Worm (Caenorhabditis elegans) whole organism, late embryonic: ENCODE results near the gene gspd-1.

ENCODE experiments used
- F13H6.1 ChIP-seq: sonication (generic microtip); optimal IDR thresholded peaks from 2 replicates; lab custom pipeline; 2016; ENCODE audit warnings: missing genetic modification characterization, missing compliant biosample characterization
- K09A11.1 ChIP-seq: sonication (generic microtip); optimal IDR thresholded peaks from 2 replicates; lab custom pipeline; 2017; ENCODE audit warnings: antibody characterized with exemption, mild to moderate bottlenecking, missing genetic modification characterization, missing compliant biosample characterization; ENCODE audit not compliant: insufficient read depth
- ahr-1 ChIP-seq: sonication (generic microtip); optimal IDR thresholded peaks from 2 replicates; lab custom pipeline; 2016; ENCODE audit warnings: missing genetic modification characterization, missing compliant biosample characterization
- ceh-14 ChIP-seq: sonication (generic microtip); optimal IDR thresholded peaks from 2 replicates; lab custom pipeline; 2016; ENCODE audit warnings: missing genotype, missing genetic modification characterization, missing compliant biosample characterization
- ceh-2 ChIP-seq: sonication (generic microtip); optimal IDR thresholded peaks from 2 replicates; lab custom pipeline; 2016; ENCODE audit warnings: missing genotype, missing genetic modification characterization, missing compliant biosample characterization
- ceh-22 ChIP-seq: sonication (generic microtip); optimal IDR thresholded peaks from 2 replicates; lab custom pipeline; 2017; ENCODE audit warnings: missing biosample characterization, missing genetic modification characterization
- ceh-30 ChIP-seq: fragments of 150-350 bp; optimal IDR thresholded peaks from 2 replicates; lab custom pipeline; 2014; ENCODE audit warnings: missing biosample characterization, missing genetic modification characterization
- ceh-31 ChIP-seq: sonication (generic microtip); optimal IDR thresholded peaks from 2 replicates; lab custom pipeline; 2016; ENCODE audit warnings: missing genetic modification characterization, missing compliant biosample characterization
- ceh-34 ChIP-seq: sonication (generic microtip); optimal IDR thresholded peaks from 2 replicates; lab custom pipeline; 2016; ENCODE audit warnings: mild to moderate bottlenecking, missing genetic modification characterization, missing compliant biosample characterization
- ceh-45 ChIP-seq: fragments of 200-800 bp; sonication (Bioruptor generic); IDR thresholded peaks from 2 replicates; pipeline ENCODE4 v1.3.6; 2022; ENCODE audit warnings: missing genetic modification reagents, missing genetic modification characterization, missing compliant biosample characterization
- ceh-6 ChIP-seq: fragments of 200-800 bp; sonication (Bioruptor generic); optimal IDR thresholded peaks from 2 replicates; lab custom pipeline; 2018; ENCODE audit warnings: mild to moderate bottlenecking, missing genetic modification characterization, missing compliant biosample characterization
- ceh-9 ChIP-seq: sonication (generic microtip); optimal IDR thresholded peaks from 2 replicates; lab custom pipeline; 2016; ENCODE audit warnings: mild to moderate bottlenecking, missing genetic modification characterization, inconsistent platforms, missing compliant biosample characterization
- che-1 ChIP-seq: sonication (generic microtip); optimal IDR thresholded peaks from 2 replicates; lab custom pipeline; 2016; ENCODE audit warnings: mild to moderate bottlenecking, missing genetic modification characterization, missing compliant biosample characterization
- dve-1 ChIP-seq: sonication (generic microtip); optimal IDR thresholded peaks from 2 replicates; lab custom pipeline; 2017; ENCODE audit warnings: antibody characterized with exemption, mild to moderate bottlenecking, missing genetic modification characterization, missing compliant biosample characterization
- ets-4 ChIP-seq: sonication (generic microtip); optimal IDR thresholded peaks from 2 replicates; lab custom pipeline; 2016; ENCODE audit warnings: missing genetic modification characterization, missing compliant biosample characterization
- eyg-1 ChIP-seq: sonication (generic microtip); optimal IDR thresholded peaks from 2 replicates; lab custom pipeline; 2016; ENCODE audit warnings: missing genotype, missing genetic modification characterization, missing compliant biosample characterization
- fkh-10 ChIP-seq: fragments of 150-350 bp; optimal IDR thresholded peaks from 2 replicates; lab custom pipeline; 2014; ENCODE audit warnings: missing biosample characterization, missing genetic modification reagents, missing genetic modification characterization
- fkh-6 ChIP-seq: sonication (generic microtip); optimal IDR thresholded peaks from 2 replicates; lab custom pipeline; 2016; ENCODE audit warnings: missing genetic modification characterization, missing compliant biosample characterization
- gmeb-2 ChIP-seq: sonication (generic microtip); optimal IDR thresholded peaks from 2 replicates; lab custom pipeline; 2016; ENCODE audit warnings: missing genetic modification characterization, inconsistent platforms, missing compliant biosample characterization
- hlh-13 ChIP-seq: fragments of 200-800 bp; sonication (Bioruptor generic); optimal IDR thresholded peaks from 2 replicates; lab custom pipeline; 2018; ENCODE audit warnings: mild to moderate bottlenecking, missing genetic modification characterization, missing compliant biosample characterization
- hlh-15 ChIP-seq: sonication (generic microtip); optimal IDR thresholded peaks from 2 replicates; lab custom pipeline; 2016; ENCODE audit warnings: missing genetic modification characterization, missing compliant biosample characterization
- hlh-30 ChIP-seq: sonication (generic microtip); optimal IDR thresholded peaks from 2 replicates; lab custom pipeline; 2017; ENCODE audit warnings: antibody characterized with exemption, missing genetic modification characterization, missing compliant biosample characterization; ENCODE audit not compliant: insufficient read depth
- hlh-6 ChIP-seq: sonication (generic microtip); optimal IDR thresholded peaks from 2 replicates; lab custom pipeline; 2016; ENCODE audit warnings: missing genotype, missing genetic modification characterization, missing compliant biosample characterization
- hlh-8 ChIP-seq: sonication (generic microtip); optimal IDR thresholded peaks from 2 replicates; lab custom pipeline; 2016; ENCODE audit warnings: missing genotype, missing genetic modification characterization, missing compliant biosample characterization
- lin-11 ChIP-seq: fragments of 200-800 bp; sonication (Bioruptor generic); optimal IDR thresholded peaks from 2 replicates; lab custom pipeline; 2018; ENCODE audit warnings: mild to moderate bottlenecking, missing genetic modification characterization, missing compliant biosample characterization
- madf-2 ChIP-seq: sonication (generic microtip); optimal IDR thresholded peaks from 2 replicates; lab custom pipeline; 2017; ENCODE audit warnings: missing genetic modification characterization, missing compliant biosample characterization
- nfya-1 ChIP-seq: sonication (generic microtip); optimal IDR thresholded peaks from 2 replicates; lab custom pipeline; 2017; ENCODE audit warnings: missing genetic modification characterization, mild to moderate bottlenecking, missing compliant biosample characterization, antibody characterized with exemption, moderate library complexity
- nhr-11 ChIP-seq: fragments of 150-350 bp; optimal IDR thresholded peaks from 2 replicates; lab custom pipeline; 2014; ENCODE audit warnings: missing biosample characterization, missing genetic modification characterization
- npax-4 ChIP-seq: sonication (generic microtip); optimal IDR thresholded peaks from 2 replicates; lab custom pipeline; 2016; ENCODE audit warnings: missing genetic modification characterization, missing compliant biosample characterization
- odd-2 ChIP-seq: sonication (generic microtip); optimal IDR thresholded peaks from 2 replicates; lab custom pipeline; 2017; ENCODE audit warnings: antibody characterized with exemption, mild to moderate bottlenecking, missing genetic modification characterization, missing compliant biosample characterization
- pag-3 ChIP-seq: sonication (generic microtip); optimal IDR thresholded peaks from 2 replicates; lab custom pipeline; 2016; ENCODE audit warnings: missing compliant biosample characterization, missing genetic modification characterization, borderline replicate concordance
- pat-9 ChIP-seq: fragments of 200-800 bp; sonication (Bioruptor generic); optimal IDR thresholded peaks from 2 replicates; lab custom pipeline; 2018; ENCODE audit warnings: mild to moderate bottlenecking, missing genetic modification characterization, moderate library complexity, missing compliant biosample characterization
- pha-2 ChIP-seq: sonication (generic microtip); optimal IDR thresholded peaks from 2 replicates; lab custom pipeline; 2017; ENCODE audit warnings: mild to moderate bottlenecking, missing genetic modification characterization, missing compliant biosample characterization
- pha-4 ChIP-seq: fragments of 150-350 bp; optimal IDR thresholded peaks from 2 replicates; lab custom pipeline; 2018; ENCODE audit warnings: missing biosample characterization, missing genetic modification reagents, missing genetic modification characterization
- syd-9 ChIP-seq: sonication (generic microtip); optimal IDR thresholded peaks from 2 replicates; lab custom pipeline; 2016; ENCODE audit warnings: mild to moderate bottlenecking, missing genetic modification characterization, moderate library complexity, missing compliant biosample characterization
- tbx-7 ChIP-seq: sonication (generic microtip); optimal IDR thresholded peaks from 2 replicates; lab custom pipeline; 2016; ENCODE audit warnings: missing genotype, missing genetic modification characterization, missing compliant biosample characterization
- ttx-3 ChIP-seq: sonication (generic microtip); optimal IDR thresholded peaks from 2 replicates; lab custom pipeline; 2016; ENCODE audit warnings: missing genetic modification reagents, missing genetic modification characterization, missing compliant biosample characterization
- unc-55 ChIP-seq: sonication (generic microtip); optimal IDR thresholded peaks from 2 replicates; lab custom pipeline; 2017; ENCODE audit warnings: missing biosample characterization, missing genetic modification reagents, missing genetic modification characterization
- unc-86 ChIP-seq: sonication (generic microtip); optimal IDR thresholded peaks from 2 replicates; lab custom pipeline; 2016; ENCODE audit warnings: missing genetic modification characterization, missing compliant biosample characterization
- ztf-16 ChIP-seq: sonication (generic microtip); optimal IDR thresholded peaks from 2 replicates; lab custom pipeline; 2017; ENCODE audit warnings: missing genetic modification characterization, missing compliant biosample characterization

The gspd-1 gene

ce11 chrIV:11317119-11317518 lies at the start of gene gspd-1:
Gene gspd-1, plus strand, starts transcription at chrIV:11317419.
- TF ChIP-seq gmeb-2: no peak
- TF ChIP-seq fkh-6 (tag; lab: Kevin White, UChicago): no peak
- TF ChIP-seq ceh-45 (GFP tag; lab: Robert Waterston, UW): no peak
- no peak for TF ChIP-seq ceh-22 (tag; lab: Kevin White, UChicago)
- TF ChIP-seq lin-11: no peak
- no peak for TF ChIP-seq ceh-14 (tag; lab: Kevin White, UChicago)
- TF ChIP-seq pat-9: no peak
- TF ChIP-seq nfya-1: no peak
- no peak for TF ChIP-seq hlh-6 (tag; lab: Kevin White, UChicago)
- TF ChIP-seq nhr-11 (tag; lab: Kevin White, UChicago): no peak
- TF ChIP-seq unc-55 (GFP tag; lab: Kevin White, UChicago): no peak
- TF ChIP-seq ceh-31 (tag; lab: Kevin White, UChicago): no peak
- no peak for TF ChIP-seq hlh-30 (tag; lab: Kevin White, UChicago)

- no peak for TF ChIP-seq npax-4
- TF ChIP-seq madf-2 (tag; lab: Kevin White, UChicago): no peak
- no peak for TF ChIP-seq ets-4 (tag; lab: Kevin White, UChicago)
- TF ChIP-seq gmeb-2: no peak
- TF ChIP-seq syd-9 (tag; lab: Kevin White, UChicago): no peak
- no peak for TF ChIP-seq ttx-3
- TF ChIP-seq ceh-6 (GFP tag; lab: Kevin White, UChicago): no peak
- no peak for TF ChIP-seq hlh-13 (GFP tag; lab: Kevin White, UChicago)
- no peak for TF ChIP-seq odd-2
- TF ChIP-seq K09A11.1 (tag; lab: Kevin White, UChicago): no peak
- no peak for TF ChIP-seq ztf-16 (tag; lab: Kevin White, UChicago)
- TF ChIP-seq ceh-30: no peak
- TF ChIP-seq F13H6.1 (tag; lab: Kevin White, UChicago): no peak
Observed at ce11 chrIV:11269483-11269882, 47.7 kb upstream of the gspd-1 start.

- TF ChIP-seq hlh-15 (tag; lab: Kevin White, UChicago) (no peak), ceh-9 (tag; lab: Kevin White, UChicago) (no peak), pag-3 (tag; lab: Kevin White, UChicago) (no peak), dve-1 (no peak), K09A11.1 (tag; lab: Kevin White, UChicago) (no peak), eyg-1 (tag; lab: Kevin White, UChicago) (no peak), hlh-8 (tag; lab: Kevin White, UChicago) (no peak), pha-2 (tag; lab: Kevin White, UChicago) (no peak), ttx-3 (no peak), pat-9 (no peak), che-1 (no peak), ceh-45 (GFP tag; lab: Robert Waterston, UW) (no peak), fkh-10 (no peak), npax-4 (no peak), ahr-1 (tag; lab: Kevin White, UChicago) (no peak), syd-9 (tag; lab: Kevin White, UChicago) (no peak), hlh-13 (GFP tag; lab: Kevin White, UChicago) (no peak), tbx-7 (tag; lab: Kevin White, UChicago) (no peak)
Observed at ce11 chrIV:11271262-11271661, 46.0 kb upstream of the gspd-1 start, which contains the start of gene nhr-7. Gene nhr-7, minus strand, starts transcription at chrIV:11271362.

- TF ChIP-seq pha-4 (no peak), ceh-9 (tag; lab: Kevin White, UChicago) (no peak), unc-86 (tag; lab: Kevin White, UChicago) (no peak), ceh-6 (GFP tag; lab: Kevin White, UChicago) (no peak), ets-4 (tag; lab: Kevin White, UChicago) (no peak), fkh-6 (tag; lab: Kevin White, UChicago) (no peak), hlh-6 (tag; lab: Kevin White, UChicago) (no peak), ceh-2 (no peak), pha-2 (tag; lab: Kevin White, UChicago) (no peak), hlh-15 (tag; lab: Kevin White, UChicago) (no peak), npax-4 (no peak), ceh-34 (tag; lab: Kevin White, UChicago) (no peak), ceh-22 (tag; lab: Kevin White, UChicago) (no peak)
Observed at ce11 chrIV:11273151-11273550, 44.1 kb upstream of the gspd-1 start, which contains the start of gene gtl-2. Gene gtl-2, plus strand, starts transcription at chrIV:11273451.
